Fruit fly (Drosophila melanogaster) whole organism, embryonic: Measurements from ENCODE around the gene Mst89B.

ENCODE experiments used
- Adf1 ChIP-seq: fragments of 200-800 bp; sonication (Bioruptor generic); IDR thresholded peaks from 2 replicates; pipeline ENCODE4 v1.3.6; 2022; ENCODE audit warnings: missing biosample characterization, missing genetic modification characterization
- B-H2 ChIP-seq: fragments of 200-800 bp; sonication (Bioruptor generic); optimal IDR thresholded peaks from 2 replicates; lab custom pipeline; 2018; ENCODE audit warnings: missing biosample characterization, mild to moderate bottlenecking, missing genetic modification characterization
- CG10543 ChIP-seq: fragments of 200-800 bp; sonication (Bioruptor generic); optimal IDR thresholded peaks from 3 replicates; lab custom pipeline; 2017; ENCODE audit warnings: missing biosample characterization, mild to moderate bottlenecking, missing genetic modification characterization, moderate library complexity
- CG12155 ChIP-seq: fragments of 200-800 bp; sonication (Bioruptor generic); optimal IDR thresholded peaks from 3 replicates; lab custom pipeline; 2016; ENCODE audit warnings: missing biosample characterization, missing genetic modification characterization
- CG13775 ChIP-seq: fragments of 200-800 bp; sonication (Bioruptor generic); optimal IDR thresholded peaks from 3 replicates; lab custom pipeline; 2017; ENCODE audit warnings: missing biosample characterization, mild to moderate bottlenecking, missing genetic modification characterization
- CG16863 ChIP-seq: fragments of 200-800 bp; sonication (Bioruptor generic); optimal IDR thresholded peaks from 3 replicates; lab custom pipeline; 2016; ENCODE audit warnings: missing biosample characterization, missing genetic modification characterization
- CG2199 ChIP-seq: fragments of 200-800 bp; sonication (Bioruptor generic); IDR thresholded peaks from 3 replicates; pipeline ENCODE4 v1.3.6; 2022; ENCODE audit warnings: missing biosample characterization, missing genetic modification characterization
- CG30431 ChIP-seq: fragments of 200-800 bp; sonication (Bioruptor generic); optimal IDR thresholded peaks from 2 replicates; lab custom pipeline; 2017; ENCODE audit warnings: missing biosample characterization, missing genetic modification characterization
- CG33557 ChIP-seq: fragments of 200-800 bp; sonication (Bioruptor generic); optimal IDR thresholded peaks from 2 replicates; lab custom pipeline; 2019; ENCODE audit warnings: missing biosample characterization, mild to moderate bottlenecking, missing genetic modification characterization, moderate library complexity
- CG3726 ChIP-seq: fragments of 200-800 bp; sonication (Bioruptor generic); IDR thresholded peaks from 3 replicates; pipeline ENCODE4, ENCODE4 v1.3.6; 2022; ENCODE audit warnings: missing biosample characterization, missing genetic modification characterization
- CG43689 ChIP-seq: fragments of 200-800 bp; sonication (Bioruptor generic); IDR thresholded peaks from 2 replicates; pipeline ENCODE4 v1.3.6; 2022; ENCODE audit warnings: missing biosample characterization, missing genetic modification characterization
- CG4424 ChIP-seq: fragments of 200-800 bp; sonication (Bioruptor generic); optimal IDR thresholded peaks from 3 replicates; lab custom pipeline; 2016; ENCODE audit warnings: missing biosample characterization, missing genetic modification characterization
- CG7987 ChIP-seq: fragments of 200-800 bp; sonication (Bioruptor generic); optimal IDR thresholded peaks from 2 replicates; lab custom pipeline; 2018; ENCODE audit warnings: missing biosample characterization, mild to moderate bottlenecking, missing genetic modification characterization, moderate library complexity
- CG8359 ChIP-seq: fragments of 200-800 bp; sonication (Bioruptor generic); optimal IDR thresholded peaks from 2 replicates; lab custom pipeline; 2017; ENCODE audit warnings: missing biosample characterization, mild to moderate bottlenecking, missing genetic modification characterization, borderline replicate concordance
- CrebB ChIP-seq: fragments of 200-800 bp; sonication (Bioruptor generic); optimal IDR thresholded peaks from 3 replicates; lab custom pipeline; 2018; ENCODE audit warnings: missing biosample characterization, mild to moderate bottlenecking, missing genetic modification characterization
- Deaf1 ChIP-seq: fragments of 200-800 bp; optimal IDR thresholded peaks from 3 replicates; lab custom pipeline; 2019; ENCODE audit warnings: missing biosample characterization, mild to moderate bottlenecking, missing genetic modification characterization, moderate library complexity
- Dip2 ChIP-seq: fragments of 200-800 bp; sonication (Bioruptor generic); IDR thresholded peaks from 2 replicates; pipeline ENCODE4 v1.3.6; 2022; ENCODE audit warnings: missing biosample characterization, missing genetic modification characterization
- Dip3 ChIP-seq: fragments of 200-800 bp; sonication (Bioruptor generic); optimal IDR thresholded peaks from 3 replicates; lab custom pipeline; 2016; ENCODE audit warnings: missing biosample characterization, missing genetic modification characterization
- Doc2 ChIP-seq: fragments of 200-800 bp; sonication (Bioruptor generic); IDR thresholded peaks from 2 replicates; pipeline ENCODE4 v1.3.6; 2022; ENCODE audit warnings: missing biosample characterization, missing genetic modification characterization
- ERR ChIP-seq: fragments of 200-800 bp; sonication (Bioruptor generic); optimal IDR thresholded peaks from 2 replicates; lab custom pipeline; 2016; ENCODE audit warnings: missing biosample characterization, missing genetic modification characterization
- HLHmδ ChIP-seq: fragments of 200-800 bp; sonication (Bioruptor generic); optimal IDR thresholded peaks from 2 replicates; lab custom pipeline; 2018; ENCODE audit warnings: missing biosample characterization, mild to moderate bottlenecking, missing genetic modification characterization, moderate library complexity
- Jarid2 ChIP-seq: fragments of 200-800 bp; sonication (Bioruptor generic); optimal IDR thresholded peaks from 3 replicates; lab custom pipeline; 2017; ENCODE audit warnings: mild to moderate bottlenecking, missing biosample characterization, missing genetic modification reagents, missing genetic modification characterization
- Med ChIP-seq: fragments of 200-800 bp; sonication (Bioruptor generic); peaks from one replicate; lab custom pipeline; 2016; ENCODE audit warnings: missing biosample characterization, missing genetic modification characterization, mild to moderate bottlenecking, inconsistent platforms, moderate library complexity
- Mes4 ChIP-seq: fragments of 200-800 bp; sonication (Bioruptor generic); optimal IDR thresholded peaks from 2 replicates; lab custom pipeline; 2016; ENCODE audit warnings: missing biosample characterization, missing genetic modification characterization
- Mrtf ChIP-seq: fragments of 200-800 bp; sonication (Bioruptor generic); IDR thresholded peaks from 3 replicates; pipeline ENCODE4 v1.3.6; 2022; ENCODE audit warnings: missing biosample characterization, missing genetic modification characterization
- Pdp1 ChIP-seq, 2 experiments: fragments of 200-800 bp; sonication (Bioruptor generic); optimal IDR thresholded peaks; 3 replicates each; lab custom pipeline; 2016; ENCODE audit warnings: missing biosample characterization in 2 of 2, missing genetic modification characterization in 2 of 2, mild to moderate bottlenecking in 1 of 2, moderate library complexity in 1 of 2
- Stat92E ChIP-seq, 3 experiments: fragments of >200 bp in 2 of 3; fragments of 200-800 bp in 1 of 3; sonication (Bioruptor generic) in 1 of 3; optimal IDR thresholded peaks; 2 replicates each; lab custom pipeline; 2017 to 2019; ENCODE audit warnings: missing biosample characterization in 3 of 3, missing genetic modification characterization in 3 of 3, mild to moderate bottlenecking in 1 of 3, moderate library complexity in 1 of 3
- Tbp ChIP-seq: fragments of >200 bp; optimal IDR thresholded peaks from 2 replicates; lab custom pipeline; 2018; ENCODE audit warnings: missing biosample characterization, missing genetic modification characterization
- crol ChIP-seq: fragments of 200-800 bp; sonication (Bioruptor generic); IDR thresholded peaks from 2 replicates; pipeline ENCODE4 v1.3.6; 2022; ENCODE audit warnings: missing biosample characterization, missing genetic modification characterization
- eyg ChIP-seq: fragments of 200-800 bp; sonication (Bioruptor generic); optimal IDR thresholded peaks from 3 replicates; lab custom pipeline; 2016; ENCODE audit warnings: missing biosample characterization, missing genetic modification characterization
- hth ChIP-seq: fragments of >200 bp; optimal IDR thresholded peaks from 2 replicates; lab custom pipeline; 2017; ENCODE audit warnings: inconsistent platforms
- jigr1 ChIP-seq: fragments of 200-800 bp; sonication (Bioruptor generic); IDR thresholded peaks from 3 replicates; pipeline ENCODE4 v1.3.6; 2022; ENCODE audit warnings: missing biosample characterization, missing genetic modification characterization
- nerfin-2 ChIP-seq: fragments of 200-800 bp; sonication (Bioruptor generic); IDR thresholded peaks from 2 replicates; pipeline ENCODE4 v1.3.6; 2022; ENCODE audit warnings: missing biosample characterization, missing genetic modification characterization; ENCODE audit not compliant: partially characterized antibody
- onecut ChIP-seq: fragments of 200-800 bp; sonication (Bioruptor generic); IDR thresholded peaks from 2 replicates; pipeline ENCODE4 v1.3.6; 2022; ENCODE audit warnings: missing biosample characterization, missing genetic modification characterization
- org-1 ChIP-seq: fragments of 200-800 bp; sonication (Bioruptor generic); optimal IDR thresholded peaks from 2 replicates; lab custom pipeline; 2017; ENCODE audit warnings: missing biosample characterization, missing genetic modification characterization
- otp ChIP-seq: fragments of 200-800 bp; sonication (Bioruptor generic); IDR thresholded peaks from 3 replicates; pipeline ENCODE4, ENCODE4 v1.3.6; 2022; ENCODE audit warnings: missing biosample characterization, missing genetic modification characterization
- pfk ChIP-seq: fragments of 200-800 bp; sonication (Bioruptor generic); optimal IDR thresholded peaks from 2 replicates; lab custom pipeline; 2018; ENCODE audit warnings: missing biosample characterization, mild to moderate bottlenecking, missing genetic modification characterization, moderate library complexity
- prd ChIP-seq, 3 experiments: fragments of >200 bp in 2 of 3; fragments of 200-800 bp in 1 of 3; sonication (Bioruptor generic) in 1 of 3; optimal IDR thresholded peaks in 2 of 3; IDR thresholded peaks in 1 of 3; 2 replicates in 2 of 3; 3 replicates in 1 of 3; pipeline versions ENCODE4 v1.3.6 to Lab custom; 2017 to 2022; ENCODE audit warnings: missing biosample characterization in 1 of 3, missing genetic modification characterization in 1 of 3
- pros ChIP-seq: fragments of 200-800 bp; sonication (Bioruptor generic); optimal IDR thresholded peaks from 3 replicates; lab custom pipeline; 2019; ENCODE audit warnings: missing biosample characterization, mild to moderate bottlenecking, missing genetic modification characterization, moderate library complexity
- ranshi ChIP-seq: fragments of 200-800 bp; sonication (Bioruptor generic); IDR thresholded peaks from 2 replicates; pipeline ENCODE4 v1.3.6; 2022; ENCODE audit warnings: missing biosample characterization, missing genetic modification characterization
- repo ChIP-seq: fragments of 200-800 bp; sonication (Bioruptor generic); optimal IDR thresholded peaks from 2 replicates; lab custom pipeline; 2016; ENCODE audit warnings: missing biosample characterization, missing genetic modification characterization
- sens ChIP-seq: fragments of 200-800 bp; sonication (Bioruptor generic); peaks from one replicate; lab custom pipeline; 2016; ENCODE audit warnings: missing biosample characterization, missing genetic modification characterization
- sqz ChIP-seq: fragments of 200-800 bp; sonication (Bioruptor generic); optimal IDR thresholded peaks from 3 replicates; lab custom pipeline; 2018; ENCODE audit warnings: missing biosample characterization, mild to moderate bottlenecking, missing genetic modification characterization
- tio ChIP-seq: fragments of 200-800 bp; sonication (Bioruptor generic); optimal IDR thresholded peaks from 2 replicates; lab custom pipeline; 2017; ENCODE audit warnings: missing biosample characterization, missing genetic modification characterization, inconsistent platforms
- trem ChIP-seq: fragments of 200-800 bp; optimal IDR thresholded peaks from 3 replicates; lab custom pipeline; 2019; ENCODE audit warnings: missing biosample characterization, mild to moderate bottlenecking, missing genetic modification characterization, moderate library complexity
- unpg ChIP-seq: fragments of 200-800 bp; sonication (Bioruptor generic); optimal IDR thresholded peaks from 3 replicates; lab custom pipeline; 2018; ENCODE audit warnings: missing biosample characterization, mild to moderate bottlenecking, missing genetic modification characterization, moderate library complexity
- zen2 ChIP-seq: fragments of 200-800 bp; sonication (Bioruptor generic); IDR thresholded peaks from 3 replicates; pipeline ENCODE4 v1.3.6; 2022; ENCODE audit warnings: missing biosample characterization, missing genetic modification characterization; ENCODE audit not compliant: partially characterized antibody
- zf30C ChIP-seq: fragments of 200-800 bp; sonication (Bioruptor generic); optimal IDR thresholded peaks from 3 replicates; lab custom pipeline; 2018; ENCODE audit warnings: missing biosample characterization, mild to moderate bottlenecking, missing genetic modification characterization

The Mst89B gene

dm6 chr3R:16223252-16224037 lies 43.4 kb upstream of the Mst89B start (continued):
- TF ChIP-seq org-1 (peak; percentile 39), Jarid2 (GFP tag; lab: Kevin White, UChicago) (peak; percentile 77), CrebB (tag; lab: Kevin White, UChicago) (peak; percentile 18), zf30C (GFP tag; lab: Kevin White, UChicago) (peak; percentile 21), zen2 (no peak), trem (tag; lab: Kevin White, UChicago) (no peak), HLHmδ (GFP tag; lab: Kevin White, UChicago) (no peak), Mes4 (no peak), CG10543 (GFP tag; lab: Kevin White, UChicago) (peak; percentile 72), Deaf1 (tag; lab: Kevin White, UChicago) (peak; percentile 82), Dip2 (GFP tag; lab: Robert Waterston, UW) (no peak), pfk (GFP tag; lab: Kevin White, UChicago) (peak; percentile 20), eyg (peak; percentile 3), sqz (GFP tag; lab: Kevin White, UChicago) (peak; percentile 14), Stat92E (GFP tag; optimal IDR thresholded peaks at IDR 0.05; lab: Kevin White, UChicago) (no peak), CG8359 (GFP tag; lab: Kevin White, UChicago) (no peak), onecut (GFP tag; lab: Robert Waterston, UW) (peak; percentile 22; the same call in 1 of the 2 replicates), tio (peak; percentile 40), CG12155 (GFP tag; lab: Kevin White, UChicago) (peak; percentile 34), ranshi (GFP tag; lab: Robert Waterston, UW) (0 out of 2 replicates have a peak, but pooled peaks have one; percentile 7), repo (GFP tag; lab: Kevin White, UChicago) (peak; percentile 40), jigr1 (GFP tag; lab: Robert Waterston, UW) (no peak), CG13775 (peak; percentile 20), pros (peak; percentile 49), Doc2 (GFP tag; lab: Robert Waterston, UW) (no peak), B-H2 (GFP tag; lab: Kevin White, UChicago) (peak; percentile 35), Pdp1 (GFP tag; optimal IDR thresholded peaks at IDR 0.05; lab: Kevin White, UChicago) (peak in 1 of 2 experiments; percentile 0), prd (optimal IDR thresholded peaks at IDR 0.05; lab: Kevin White, UChicago) (no peak), prd (GFP tag; IDR thresholded peaks at IDR 0.05; lab: Robert Waterston, UW) (peak; percentile 47; the same call in 1 of the 3 replicates), CG4424 (peak; percentile 39), Mrtf (GFP tag; lab: Robert Waterston, UW) (no peak), Tbp (no peak), sens (GFP tag; lab: Kevin White, UChicago) (peak; percentile 62), CG43689 (no peak), ERR (peak; percentile 6), CG2199 (GFP tag; lab: Robert Waterston, UW) (peak; percentile 99), CG30431 (GFP tag; lab: Kevin White, UChicago) (no peak), nerfin-2 (GFP tag; lab: Robert Waterston, UW) (0 out of 2 replicates have a peak, but pooled peaks have one; percentile 14), crol (peak; percentile 69), hth (no peak), otp (GFP tag; lab: Robert Waterston, UW) (peak; percentile 56; the same call in 1 of the 3 replicates), unpg (GFP tag; lab: Kevin White, UChicago) (peak; percentile 27), CG3726 (GFP tag; lab: Robert Waterston, UW) (peak; percentile 51; the same call in 1 of the 3 replicates), Dip3 (GFP tag; lab: Kevin White, UChicago) (peak; percentile 3), CG7987 (GFP tag; lab: Kevin White, UChicago) (peak; percentile 43), Med (GFP tag; lab: Kevin White, UChicago) (peak; percentile 92), Adf1 (GFP tag; lab: Robert Waterston, UW) (peak; percentile 88), CG16863 (peak; percentile 13), CG33557 (no peak)
